Worm (Caenorhabditis elegans) whole organism, dauer: ENCODE results near the gene F19G12.3.
A peak's percentile ranks its signal among the peaks of the same experiment; 100 is the strongest.
"Not testable (repeated sequence)": the region's sequence is repeated elsewhere in the genome, so short reads cannot be mapped to it uniquely, and the experiment has no call there.

ENCODE experiments used
- unc-62 ChIP-seq: sonication (generic microtip); optimal IDR thresholded peaks from 2 replicates; lab custom pipeline; 2017; ENCODE audit warnings: missing biosample characterization, missing genetic modification reagents, missing genetic modification characterization

The F19G12.3 gene

ce11 chrX:1419163-1419696 is 5.4 kb upstream of the F19G12.3 start, which contains the start of gene F19G12.9:
Gene F19G12.9, plus strand, starts transcription at chrX:1419213.
- TF ChIP-seq unc-62 (GFP tag; lab: Kevin White, UChicago) = no peak

DNA sequence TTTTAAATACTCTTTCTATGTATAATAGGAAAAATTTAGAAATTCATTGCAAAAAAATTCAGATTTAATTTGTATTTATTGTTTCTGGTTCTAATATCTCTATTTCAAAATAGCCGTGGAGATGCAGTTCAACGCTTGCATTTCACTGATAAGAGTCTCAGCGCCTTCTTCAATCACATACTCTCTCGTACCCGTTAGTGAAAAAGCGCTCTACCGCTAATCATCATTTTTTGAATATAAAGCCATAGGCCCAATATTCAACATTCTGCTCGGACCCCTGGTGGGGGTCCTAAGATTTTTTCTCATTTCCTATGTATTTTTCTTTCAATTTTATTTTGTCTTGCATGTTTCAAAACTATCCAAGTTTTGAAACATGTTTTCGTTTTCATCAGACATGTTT is 4.1 kb upstream of the F19G12.3 start:
- no peak for TF ChIP-seq unc-62 (GFP tag; lab: Kevin White, UChicago)

DNA sequence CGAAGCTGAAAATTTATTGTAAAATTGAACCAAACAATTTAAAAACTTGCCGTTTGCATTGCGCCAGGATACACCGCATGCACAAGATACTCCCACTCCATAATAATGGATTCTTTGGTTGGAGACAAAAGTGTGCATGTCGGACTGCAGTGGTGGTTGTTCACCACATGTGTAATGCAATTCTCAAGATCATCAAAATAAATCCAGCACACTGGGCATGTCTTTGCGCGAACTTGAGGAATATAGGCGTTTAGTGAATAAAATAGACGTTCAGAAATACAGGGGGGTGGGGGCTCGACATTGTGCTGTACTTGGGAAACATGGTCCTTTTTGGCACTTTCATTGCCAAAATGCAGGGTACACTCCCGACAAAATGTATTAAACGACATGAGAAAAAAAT is 1.8 kb downstream of the F19G12.3 start, which contains the start of gene F19G12.11:
TSS of gene F19G12.11 (minus strand) at position 101 of the 400 bp plus-strand sequence.
- TF ChIP-seq unc-62 (GFP tag; lab: Kevin White, UChicago) = no peak

- TF ChIP-seq unc-62 (GFP tag; lab: Kevin White, UChicago) = not testable (repeated sequence)
These were observed 6.1 kb downstream of the F19G12.3 start, which contains the start of gene F19G12.1 for ce11 chrX:1430707-1431106. Gene F19G12.1, plus strand, starts transcription at chrX:1431007.

ce11 chrX:1437097-1437496 is 12.5 kb downstream of the F19G12.3 start:
- no peak for TF ChIP-seq unc-62 (GFP tag; lab: Kevin White, UChicago)

- TF ChIP-seq unc-62 (GFP tag; lab: Kevin White, UChicago) = no peak
These were observed 14.3 kb downstream of the F19G12.3 start for ce11 chrX:1438925-1439324.

DNA sequence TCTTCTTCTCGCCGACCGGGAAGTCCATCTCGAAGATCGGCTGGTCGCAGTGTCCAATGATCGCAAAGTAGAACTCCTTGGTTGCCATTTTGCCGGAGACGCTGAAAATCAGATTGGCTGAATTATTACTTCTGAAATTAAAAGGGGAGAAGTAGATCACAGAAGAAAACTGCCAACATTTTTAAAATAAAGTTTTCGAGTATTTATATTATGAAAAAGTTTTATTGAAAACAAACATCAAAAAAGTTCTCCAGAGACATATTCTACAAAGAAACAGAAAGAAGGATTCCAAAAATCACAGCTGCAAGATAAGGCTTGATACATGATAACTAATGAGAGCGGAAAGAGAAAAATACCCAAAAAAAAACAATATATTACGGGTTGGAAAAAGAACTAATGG is 15.6 kb downstream of the F19G12.3 start, which contains the start of gene sedl-1:
TSS of gene sedl-1 (minus strand) at position 101 of the 400 bp plus-strand sequence.
- no peak for TF ChIP-seq unc-62 (GFP tag; lab: Kevin White, UChicago)

DNA sequence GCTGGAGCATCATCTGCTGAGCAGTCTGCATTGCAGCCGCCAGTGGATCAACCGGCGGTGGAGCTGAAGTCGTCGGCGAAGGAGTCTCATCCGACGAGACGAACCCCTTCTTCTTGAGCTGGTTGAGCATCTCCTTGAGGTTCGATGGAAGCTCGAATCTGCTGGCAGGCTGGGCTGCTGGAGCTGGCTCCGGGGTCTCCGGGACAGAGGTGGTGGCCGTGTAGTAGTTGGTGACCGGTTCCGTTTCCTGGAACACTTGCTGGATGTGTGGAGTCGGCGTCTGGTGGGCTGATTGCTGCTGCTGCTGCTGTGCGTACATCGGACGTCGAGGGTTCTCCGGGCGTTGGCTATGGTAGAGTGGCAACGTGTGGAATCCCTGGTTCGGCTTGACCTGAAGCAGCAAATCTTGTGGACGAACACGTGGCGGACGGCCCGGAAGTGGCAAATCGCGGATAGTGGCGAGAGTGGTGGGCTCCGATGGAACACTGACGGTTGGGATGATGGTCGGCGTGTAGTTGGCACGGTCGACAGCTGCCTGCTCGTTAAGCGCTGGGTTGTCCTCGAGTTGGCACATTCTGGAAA is 17.1 kb downstream of the F19G12.3 start:
- TF ChIP-seq unc-62 (GFP tag; lab: Kevin White, UChicago) = no peak

ce11 chrX:1443556-1444243 is 19.1 kb downstream of the F19G12.3 start:
- no peak for TF ChIP-seq unc-62 (GFP tag; lab: Kevin White, UChicago)

DNA sequence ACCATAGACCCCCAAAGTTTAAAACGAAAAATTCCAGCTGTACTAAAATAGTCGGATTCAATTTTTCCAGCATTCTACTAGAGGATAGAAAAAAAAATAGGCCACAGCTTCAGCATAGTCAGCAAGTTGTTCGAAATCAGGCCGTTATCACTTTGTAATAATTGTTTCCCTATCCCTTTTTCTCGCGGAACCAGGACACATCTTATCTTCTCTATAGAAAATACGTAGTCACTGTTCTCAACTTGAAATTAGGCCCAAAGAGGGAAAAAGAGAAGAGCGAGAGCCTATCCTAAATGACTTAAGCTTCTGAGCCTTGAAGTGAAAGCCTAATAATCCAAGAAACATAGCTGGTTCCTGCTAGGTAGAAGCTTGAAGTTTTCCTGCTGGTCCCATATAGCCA is 21.1 kb downstream of the F19G12.3 start:
- no peak for TF ChIP-seq unc-62 (GFP tag; lab: Kevin White, UChicago)

ce11 chrX:1446593-1447141 is 22.1 kb downstream of the F19G12.3 start, which contains the start of gene zfp-3:
Gene zfp-3, minus strand, starts transcription at chrX:1446643.
- TF ChIP-seq unc-62 (GFP tag; lab: Kevin White, UChicago) = peak; percentile 5

DNA sequence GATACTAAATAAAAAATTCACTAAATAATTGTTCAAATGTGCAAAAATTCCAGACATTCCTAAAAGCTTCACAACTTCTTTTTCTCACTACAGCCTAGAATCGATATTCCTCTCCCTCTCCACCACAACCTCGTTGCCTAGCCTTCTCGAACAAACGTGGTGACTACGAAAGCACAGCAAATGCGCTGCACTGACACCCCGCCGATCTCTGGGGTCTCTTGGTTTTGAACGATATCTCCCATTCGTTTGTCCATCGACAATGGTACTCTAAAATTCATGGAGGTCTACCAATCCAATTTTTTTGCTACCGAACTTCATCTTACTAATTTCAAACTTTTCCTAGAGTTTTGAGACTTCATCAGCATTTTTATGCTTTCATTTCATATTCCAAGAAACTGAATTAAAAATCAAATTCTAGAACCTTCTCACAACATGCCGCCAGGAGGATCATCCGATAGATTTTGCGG is 25.8 kb downstream of the F19G12.3 start, which contains the start of gene W05H7.1:
TSS of gene W05H7.1 (plus strand) at position 417 of the 467 bp plus-strand sequence.
- no peak for TF ChIP-seq unc-62 (GFP tag; lab: Kevin White, UChicago)

DNA sequence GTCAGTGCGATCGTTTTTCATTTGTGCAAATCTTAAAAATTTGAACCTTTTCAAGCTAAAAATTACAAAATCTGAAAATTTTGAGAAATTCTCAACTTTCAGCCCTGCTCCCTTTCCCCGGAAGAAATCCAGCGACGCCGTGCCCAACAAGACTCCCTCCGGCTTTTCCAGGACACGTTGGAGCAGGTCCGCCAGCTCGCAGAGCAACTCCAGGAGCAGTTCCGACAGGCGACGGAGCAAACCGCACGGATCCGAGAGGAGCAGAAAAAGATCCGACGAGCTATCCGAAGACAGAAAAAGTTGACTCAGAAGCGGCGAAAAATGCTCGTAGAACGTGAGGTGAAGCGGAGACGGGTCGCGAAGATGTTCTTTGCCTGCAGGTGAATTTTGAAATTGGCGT is 26.6 kb downstream of the F19G12.3 start:
- no peak for TF ChIP-seq unc-62 (GFP tag; lab: Kevin White, UChicago)

ce11 chrX:1451816-1452602 is 27.4 kb downstream of the F19G12.3 start:
- TF ChIP-seq unc-62 (GFP tag; lab: Kevin White, UChicago) = no peak

ce11 chrX:1453770-1454169 is 29.2 kb downstream of the F19G12.3 start, which contains the start of gene cebp-1:
Gene cebp-1, minus strand, starts transcription at chrX:1453868.
- no peak for TF ChIP-seq unc-62 (GFP tag; lab: Kevin White, UChicago)
